Fruit fly (Drosophila melanogaster) whole organism, embryonic: Measurements from ENCODE around the gene D12.

Experiments used
- ATbp ChIP-seq: fragments of 200-800 bp; sonication (Bioruptor generic); optimal IDR thresholded peaks from 2 replicates; lab custom pipeline; 2017; ENCODE audit warnings: missing biosample characterization, mild to moderate bottlenecking, missing genetic modification characterization, missing genetic modification reagents
- Aef1 ChIP-seq: fragments of 200-800 bp; sonication (Bioruptor generic); IDR thresholded peaks from 3 replicates; pipeline ENCODE4 v1.3.6; 2022; ENCODE audit warnings: missing biosample characterization, missing genetic modification characterization
- Asciz ChIP-seq: fragments of 200-800 bp; sonication (Bioruptor generic); optimal IDR thresholded peaks from 2 replicates; lab custom pipeline; 2017; ENCODE audit warnings: missing biosample characterization, mild to moderate bottlenecking, missing genetic modification characterization, missing genetic modification reagents
- CG10209 ChIP-seq: fragments of 200-800 bp; sonication (Bioruptor generic); optimal IDR thresholded peaks from 3 replicates; lab custom pipeline; 2017; ENCODE audit warnings: missing biosample characterization, mild to moderate bottlenecking, missing genetic modification characterization, missing genetic modification reagents
- CG10366 ChIP-seq: fragments of 200-800 bp; sonication (Bioruptor generic); IDR thresholded peaks from 2 replicates; pipeline ENCODE4 v1.3.6; 2022; ENCODE audit warnings: missing biosample characterization, missing genetic modification characterization
- CG12071 ChIP-seq: fragments of 200-800 bp; sonication (Bioruptor generic); optimal IDR thresholded peaks from 3 replicates; lab custom pipeline; 2018; ENCODE audit warnings: missing biosample characterization, mild to moderate bottlenecking, missing genetic modification characterization
- CG1233 ChIP-seq: fragments of 200-800 bp; sonication (Bioruptor generic); optimal IDR thresholded peaks from 4 replicates; lab custom pipeline; 2018; ENCODE audit warnings: missing biosample characterization, mild to moderate bottlenecking, missing genetic modification characterization
- CG13296 ChIP-seq: fragments of 200-800 bp; sonication (Bioruptor generic); optimal IDR thresholded peaks from 3 replicates; lab custom pipeline; 2018; ENCODE audit warnings: missing biosample characterization, mild to moderate bottlenecking, missing genetic modification characterization
- CG14667 ChIP-seq: fragments of 200-800 bp; sonication (Bioruptor generic); IDR thresholded peaks from 2 replicates; pipeline ENCODE4 v1.3.6; 2022; ENCODE audit warnings: missing biosample characterization, missing genetic modification characterization
- CG16863 ChIP-seq: fragments of 200-800 bp; sonication (Bioruptor generic); optimal IDR thresholded peaks from 3 replicates; lab custom pipeline; 2016; ENCODE audit warnings: missing biosample characterization, missing genetic modification characterization
- CG18764 ChIP-seq: fragments of 200-800 bp; sonication (Bioruptor generic); optimal IDR thresholded peaks from 3 replicates; lab custom pipeline; 2016; ENCODE audit warnings: missing biosample characterization, missing genetic modification characterization
- CG2678 ChIP-seq: fragments of 200-800 bp; sonication (Bioruptor generic); optimal IDR thresholded peaks from 3 replicates; lab custom pipeline; 2019; ENCODE audit warnings: missing biosample characterization, mild to moderate bottlenecking, missing genetic modification characterization, moderate library complexity
- CG2875 ChIP-seq: fragments of 200-800 bp; sonication (Bioruptor generic); optimal IDR thresholded peaks from 2 replicates; lab custom pipeline; 2017; ENCODE audit warnings: missing biosample characterization, mild to moderate bottlenecking, missing genetic modification characterization, missing genetic modification reagents
- CG4360 ChIP-seq: fragments of 200-800 bp; sonication (Bioruptor generic); IDR thresholded peaks from 2 replicates; pipeline ENCODE4 v1.3.6; 2022; ENCODE audit warnings: missing biosample characterization, missing genetic modification characterization
- CG4617 ChIP-seq: fragments of 200-800 bp; sonication (Bioruptor generic); optimal IDR thresholded peaks from 3 replicates; lab custom pipeline; 2016; ENCODE audit warnings: missing biosample characterization, missing genetic modification characterization, borderline replicate concordance
- CG4707 ChIP-seq: fragments of 200-800 bp; sonication (Bioruptor generic); optimal IDR thresholded peaks from 2 replicates; lab custom pipeline; 2018; ENCODE audit warnings: missing biosample characterization, mild to moderate bottlenecking, missing genetic modification characterization, moderate library complexity
- CG4730 ChIP-seq: fragments of 200-800 bp; sonication (Bioruptor generic); IDR thresholded peaks from 2 replicates; pipeline ENCODE4 v1.3.6; 2022; ENCODE audit warnings: missing biosample characterization, missing genetic modification characterization
- CG7745 ChIP-seq: fragments of 200-800 bp; sonication (Bioruptor generic); optimal IDR thresholded peaks from 2 replicates; lab custom pipeline; 2018; ENCODE audit warnings: missing biosample characterization, mild to moderate bottlenecking, missing genetic modification characterization, moderate library complexity
- CG8281 ChIP-seq: fragments of 200-800 bp; sonication (Bioruptor generic); optimal IDR thresholded peaks from 2 replicates; lab custom pipeline; 2018; ENCODE audit warnings: missing biosample characterization, mild to moderate bottlenecking, missing genetic modification characterization, moderate library complexity
- CG8924 ChIP-seq: fragments of 200-800 bp; optimal IDR thresholded peaks from 3 replicates; lab custom pipeline; 2019; ENCODE audit warnings: missing biosample characterization, mild to moderate bottlenecking, missing genetic modification characterization, moderate library complexity
- CG9437 ChIP-seq: fragments of 200-800 bp; sonication (Bioruptor generic); optimal IDR thresholded peaks from 2 replicates; lab custom pipeline; 2018; ENCODE audit warnings: missing biosample characterization, mild to moderate bottlenecking, missing genetic modification characterization
- Dll ChIP-seq: fragments of 200-800 bp; sonication (Bioruptor generic); IDR thresholded peaks from 4 replicates; pipeline ENCODE4 v1.3.6; 2022; ENCODE audit warnings: missing biosample characterization, missing genetic modification characterization; ENCODE audit not compliant: partially characterized antibody
- Dp ChIP-seq: fragments of 200-800 bp; sonication (Bioruptor generic); optimal IDR thresholded peaks from 2 replicates; lab custom pipeline; 2018; ENCODE audit warnings: missing biosample characterization, mild to moderate bottlenecking, missing genetic modification characterization, moderate library complexity
- Gsc ChIP-seq: fragments of 200-800 bp; sonication (Bioruptor generic); IDR thresholded peaks from 2 replicates; pipeline ENCODE4 v1.3.6; 2022; ENCODE audit warnings: missing biosample characterization, missing genetic modification characterization
- HLH3B ChIP-seq: fragments of 200-800 bp; sonication (Bioruptor generic); IDR thresholded peaks from 2 replicates; pipeline ENCODE4 v1.3.6; 2022; ENCODE audit warnings: missing biosample characterization, missing genetic modification characterization
- Jarid2 ChIP-seq: fragments of 200-800 bp; sonication (Bioruptor generic); optimal IDR thresholded peaks from 3 replicates; lab custom pipeline; 2017; ENCODE audit warnings: mild to moderate bottlenecking, missing biosample characterization, missing genetic modification reagents, missing genetic modification characterization
- Mad ChIP-seq: fragments of 200-800 bp; sonication (Bioruptor generic); optimal IDR thresholded peaks from 2 replicates; lab custom pipeline; 2016; ENCODE audit warnings: missing biosample characterization, missing genetic modification characterization
- Neu2 ChIP-seq: fragments of 200-800 bp; sonication (Bioruptor generic); optimal IDR thresholded peaks from 3 replicates; lab custom pipeline; 2016; ENCODE audit warnings: missing biosample characterization, missing genetic modification characterization, borderline replicate concordance
- Opbp ChIP-seq: fragments of 200-800 bp; sonication (Bioruptor generic); IDR thresholded peaks from 3 replicates; pipeline ENCODE4 v1.3.6; 2022; ENCODE audit warnings: missing biosample characterization, missing genetic modification characterization; ENCODE audit not compliant: partially characterized antibody
- Pdp1 ChIP-seq, 2 experiments: fragments of 200-800 bp; sonication (Bioruptor generic); optimal IDR thresholded peaks; 3 replicates each; lab custom pipeline; 2016; ENCODE audit warnings: missing biosample characterization in 2 of 2, missing genetic modification characterization in 2 of 2, mild to moderate bottlenecking in 1 of 2, moderate library complexity in 1 of 2
- Rfx ChIP-seq: fragments of 200-800 bp; sonication (Bioruptor generic); IDR thresholded peaks from 2 replicates; pipeline ENCODE4 v1.3.6; 2022; ENCODE audit warnings: missing biosample characterization, missing genetic modification characterization
- ap ChIP-seq: fragments of 200-800 bp; sonication (Bioruptor generic); IDR thresholded peaks from 2 replicates; pipeline ENCODE4 v1.3.6; 2022; ENCODE audit warnings: missing biosample characterization, missing genetic modification characterization
- ash1 ChIP-seq: fragments of 200-800 bp; sonication (Bioruptor generic); optimal IDR thresholded peaks from 2 replicates; lab custom pipeline; 2018; ENCODE audit warnings: missing biosample characterization, mild to moderate bottlenecking, missing genetic modification characterization
- bbx ChIP-seq: fragments of 200-800 bp; sonication (Bioruptor generic); IDR thresholded peaks from 2 replicates; pipeline ENCODE4 v1.3.6; 2022; ENCODE audit warnings: missing biosample characterization, missing genetic modification characterization; ENCODE audit not compliant: partially characterized antibody
- cato ChIP-seq: fragments of 200-800 bp; sonication (Bioruptor generic); optimal IDR thresholded peaks from 2 replicates; lab custom pipeline; 2016; ENCODE audit warnings: missing biosample characterization, missing genetic modification characterization, borderline replicate concordance
- ci ChIP-seq: fragments of 200-800 bp; sonication (Bioruptor generic); IDR thresholded peaks from 3 replicates; pipeline ENCODE4 v1.3.6; 2022; ENCODE audit warnings: missing biosample characterization, missing genetic modification characterization
- gcm ChIP-seq: fragments of 200-800 bp; sonication (Bioruptor generic); optimal IDR thresholded peaks from 2 replicates; lab custom pipeline; 2019; ENCODE audit warnings: missing biosample characterization, mild to moderate bottlenecking, missing genetic modification characterization, moderate library complexity
- jigr1 ChIP-seq: fragments of 200-800 bp; sonication (Bioruptor generic); IDR thresholded peaks from 3 replicates; pipeline ENCODE4 v1.3.6; 2022; ENCODE audit warnings: missing biosample characterization, missing genetic modification characterization
- lab ChIP-seq: fragments of 200-800 bp; sonication (Bioruptor generic); optimal IDR thresholded peaks from 3 replicates; lab custom pipeline; 2017; ENCODE audit warnings: missing biosample characterization, missing genetic modification characterization, mild to moderate bottlenecking, moderate library complexity, missing genetic modification reagents
- lbe ChIP-seq: fragments of 200-800 bp; sonication (Bioruptor generic); optimal IDR thresholded peaks from 2 replicates; lab custom pipeline; 2016; ENCODE audit warnings: missing biosample characterization, mild to moderate bottlenecking, missing genetic modification characterization
- maf-S ChIP-seq: fragments of 200-800 bp; sonication (Bioruptor generic); optimal IDR thresholded peaks from 2 replicates; lab custom pipeline; 2016; ENCODE audit warnings: missing biosample characterization, missing genetic modification characterization
- pita ChIP-seq: fragments of 200-800 bp; sonication (Bioruptor generic); optimal IDR thresholded peaks from 2 replicates; lab custom pipeline; 2017; ENCODE audit warnings: missing biosample characterization, mild to moderate bottlenecking, missing genetic modification characterization
- sima ChIP-seq: fragments of 200-800 bp; sonication (Bioruptor generic); optimal IDR thresholded peaks from 2 replicates; lab custom pipeline; 2016; ENCODE audit warnings: missing biosample characterization, missing genetic modification characterization
- stc ChIP-seq: fragments of 200-800 bp; sonication (Bioruptor generic); IDR thresholded peaks from 2 replicates; pipeline ENCODE4 v1.3.6; 2022; ENCODE audit warnings: missing biosample characterization, missing genetic modification characterization
- tin ChIP-seq: fragments of 200-800 bp; sonication (Bioruptor generic); optimal IDR thresholded peaks from 3 replicates; lab custom pipeline; 2016; ENCODE audit warnings: missing biosample characterization, missing genetic modification characterization
- tio ChIP-seq: fragments of 200-800 bp; sonication (Bioruptor generic); optimal IDR thresholded peaks from 2 replicates; lab custom pipeline; 2017; ENCODE audit warnings: missing biosample characterization, missing genetic modification characterization, inconsistent platforms
- trh ChIP-seq: fragments of 200-800 bp; sonication (Bioruptor generic); optimal IDR thresholded peaks from 2 replicates; lab custom pipeline; 2016; ENCODE audit warnings: missing biosample characterization, missing genetic modification characterization
- zen ChIP-seq: fragments of 200-800 bp; sonication (Bioruptor generic); optimal IDR thresholded peaks from 3 replicates; lab custom pipeline; 2018; ENCODE audit warnings: missing biosample characterization, mild to moderate bottlenecking, missing genetic modification characterization, moderate library complexity

D12 gene

dm6 chr2L:8384985-8385519 is 52.1 kb downstream of the D12 start (continued):
- peak in 1 of 2 experiments; percentile 79 for TF ChIP-seq Pdp1 (GFP tag; optimal IDR thresholded peaks at IDR 0.05; lab: Kevin White, UChicago)
- no peak for TF ChIP-seq CG10209 (GFP tag; lab: Kevin White, UChicago)
- TF ChIP-seq CG9437 = no peak
- TF ChIP-seq jigr1 (GFP tag; lab: Robert Waterston, UW) = no peak
- TF ChIP-seq pita = no peak
- TF ChIP-seq ash1 (GFP tag; lab: Kevin White, UChicago) = no peak
- TF ChIP-seq sima (GFP tag; lab: Kevin White, UChicago) = no peak
- no peak for TF ChIP-seq tin (GFP tag; lab: Kevin White, UChicago)
- TF ChIP-seq CG13296 (GFP tag; lab: Kevin White, UChicago) = peak; percentile 32
- no peak for TF ChIP-seq bbx (GFP tag; lab: Robert Waterston, UW)
- TF ChIP-seq CG12071 (GFP tag; lab: Kevin White, UChicago) = peak; percentile 19
- peak; percentile 35 for TF ChIP-seq ATbp (GFP tag; lab: Kevin White, UChicago)
- no peak for TF ChIP-seq CG8281 (tag; lab: Kevin White, UChicago)
- TF ChIP-seq Asciz (GFP tag; lab: Kevin White, UChicago) = peak; percentile 38
- no peak for TF ChIP-seq CG18764 (GFP tag; lab: Kevin White, UChicago)
- TF ChIP-seq Dp = no peak
- no peak for TF ChIP-seq Neu2
- no peak for TF ChIP-seq CG2678 (tag; lab: Kevin White, UChicago)
- TF ChIP-seq CG2875 (GFP tag; lab: Kevin White, UChicago) = no peak
- TF ChIP-seq Gsc = no peak

dm6 chr2L:8384108-8384601 is 53.0 kb downstream of the D12 start, which contains the start of the genes Dad1 and CG13384:
TSS of gene Dad1 (minus strand) at chr2L:8384137.
TSS of gene CG13384 (plus strand) at chr2L:8384455.
- TF ChIP-seq maf-S (GFP tag; lab: Kevin White, UChicago) (peak; percentile 66), CG4360 (0 out of 2 replicates have a peak, but pooled peaks have one; percentile 42), ATbp (GFP tag; lab: Kevin White, UChicago) (peak; percentile 84), HLH3B (GFP tag; lab: Robert Waterston, UW) (peak; percentile 88), CG4617 (GFP tag; lab: Kevin White, UChicago) (peak; percentile 50), lab (peak; percentile 95), jigr1 (GFP tag; lab: Robert Waterston, UW) (peak; percentile 73; the same call in 2 of the 3 replicates), zen (tag; lab: Kevin White, UChicago) (peak; percentile 89), cato (GFP tag; lab: Kevin White, UChicago) (peak; percentile 84), CG8924 (tag; lab: Kevin White, UChicago) (peak; percentile 97), Mad (GFP tag; lab: Kevin White, UChicago) (peak; percentile 67), CG7745 (tag; lab: Kevin White, UChicago) (no peak), tio (peak; percentile 88), Opbp (GFP tag; lab: Robert Waterston, UW) (peak; percentile 33; the same call in 1 of the 3 replicates), Aef1 (GFP tag; lab: Robert Waterston, UW) (peak; percentile 74), stc (GFP tag; lab: Robert Waterston, UW) (peak; percentile 89), Dll (GFP tag; lab: Robert Waterston, UW) (peak; percentile 68; the same call in 3 of the 4 replicates), Jarid2 (GFP tag; lab: Kevin White, UChicago) (peak; percentile 69), ap (GFP tag; lab: Robert Waterston, UW) (peak; percentile 78), CG1233 (GFP tag; lab: Kevin White, UChicago) (peak; percentile 91), ci (GFP tag; lab: Robert Waterston, UW) (0 out of 3 replicates have a peak, but pooled peaks have one; percentile 48), lbe (GFP tag; lab: Kevin White, UChicago) (peak; percentile 90), CG4707 (GFP tag; lab: Kevin White, UChicago) (peak; percentile 24), gcm (GFP tag; lab: Kevin White, UChicago) (peak; percentile 93), CG4730 (peak; percentile 91), CG10366 (GFP tag; lab: Robert Waterston, UW) (peak; percentile 87), trh (GFP tag; lab: Kevin White, UChicago) (peak; percentile 78), CG14667 (GFP tag; lab: Robert Waterston, UW) (peak; percentile 90), CG16863 (GFP tag; lab: Kevin White, UChicago) (peak; percentile 28), Rfx (GFP tag; lab: Robert Waterston, UW) (peak; percentile 95)
